Worm (Caenorhabditis elegans): ENCODE measurements around the gene dhs-28.

The dhs-28 gene

ce11 chrX:6806463-6806862, 11.8 kb upstream of the dhs-28 start, which contains the start of gene atg-2:
Gene atg-2, plus strand, starts transcription at chrX:6806763.
- TF ChIP-seq W03F9.2 (tag; optimal IDR thresholded peaks at IDR 0.05) (no peak), dao-5 (tag; optimal IDR thresholded peaks at IDR 0.05) (no peak), him-1 (tag; optimal IDR thresholded peaks at IDR 0.05) (no peak)

ce11 chrX:6807137-6807861, 10.9 kb upstream of the dhs-28 start:
- TF ChIP-seq dao-5 (tag; optimal IDR thresholded peaks at IDR 0.05) (no peak), him-1 (tag; optimal IDR thresholded peaks at IDR 0.05) (no peak), W03F9.2 (tag; optimal IDR thresholded peaks at IDR 0.05) (no peak)

- TF ChIP-seq him-1 (tag; optimal IDR thresholded peaks at IDR 0.05) (no peak), W03F9.2 (tag; optimal IDR thresholded peaks at IDR 0.05) (no peak), dao-5 (tag; optimal IDR thresholded peaks at IDR 0.05) (no peak)
These were observed 10.0 kb upstream of the dhs-28 start for ce11 chrX:6808239-6808638.

- TF ChIP-seq him-1 (tag; optimal IDR thresholded peaks at IDR 0.05) (no peak), W03F9.2 (tag; optimal IDR thresholded peaks at IDR 0.05) (no peak), dao-5 (tag; optimal IDR thresholded peaks at IDR 0.05) (no peak)
These were observed 9.6 kb upstream of the dhs-28 start for ce11 chrX:6808640-6809039.

ce11 chrX:6813025-6813424, 5.2 kb upstream of the dhs-28 start:
- no peak for TF ChIP-seq W03F9.2 (tag; optimal IDR thresholded peaks at IDR 0.05)
- no peak for TF ChIP-seq him-1 (tag; optimal IDR thresholded peaks at IDR 0.05)
- no peak for TF ChIP-seq dao-5 (tag; optimal IDR thresholded peaks at IDR 0.05)

- TF ChIP-seq dao-5 (tag; optimal IDR thresholded peaks at IDR 0.05), result no peak
These were observed 897 bp downstream of the dhs-28 start for ce11 chrX:6819135-6819534.

ce11 chrX:6819633-6820032, 1.4 kb downstream of the dhs-28 start:
- TF ChIP-seq dao-5 (tag; optimal IDR thresholded peaks at IDR 0.05) (no peak), W03F9.2 (tag; optimal IDR thresholded peaks at IDR 0.05) (no peak), him-1 (tag; optimal IDR thresholded peaks at IDR 0.05) (no peak)

ce11 chrX:6822552-6822951, 4.3 kb downstream of the dhs-28 start:
- no peak for TF ChIP-seq him-1 (tag; optimal IDR thresholded peaks at IDR 0.05)
- TF ChIP-seq W03F9.2 (tag; optimal IDR thresholded peaks at IDR 0.05), result no peak
- TF ChIP-seq dao-5 (tag; optimal IDR thresholded peaks at IDR 0.05), result no peak

ce11 chrX:6823218-6823979, 5.2 kb downstream of the dhs-28 start, which contains the start of gene gei-15:
Gene gei-15, minus strand, starts transcription at chrX:6823268.
- no peak for TF ChIP-seq dao-5 (tag; optimal IDR thresholded peaks at IDR 0.05)
- no peak for TF ChIP-seq W03F9.2 (tag; optimal IDR thresholded peaks at IDR 0.05)
- TF ChIP-seq him-1 (tag; optimal IDR thresholded peaks at IDR 0.05), result no peak

ce11 chrX:6825840-6826239, 7.6 kb downstream of the dhs-28 start, which contains the start of gene F41B4.1:
Gene F41B4.1, minus strand, starts transcription at chrX:6825862.
- no peak for TF ChIP-seq W03F9.2 (tag; optimal IDR thresholded peaks at IDR 0.05)
- TF ChIP-seq him-1 (tag; optimal IDR thresholded peaks at IDR 0.05), result no peak
- TF ChIP-seq dao-5 (tag; optimal IDR thresholded peaks at IDR 0.05), result no peak

ce11 chrX:6835166-6835565, 16.9 kb downstream of the dhs-28 start, which contains the start of gene F41B4.2:
Gene F41B4.2, minus strand, starts transcription at chrX:6835266.
- TF ChIP-seq W03F9.2 (tag; optimal IDR thresholded peaks at IDR 0.05) (no peak), him-1 (tag; optimal IDR thresholded peaks at IDR 0.05) (no peak), dao-5 (tag; optimal IDR thresholded peaks at IDR 0.05) (no peak)

- TF ChIP-seq him-1 (tag; optimal IDR thresholded peaks at IDR 0.05) (no peak), dao-5 (tag; optimal IDR thresholded peaks at IDR 0.05) (no peak), W03F9.2 (tag; optimal IDR thresholded peaks at IDR 0.05) (no peak)
These were observed 17.9 kb downstream of the dhs-28 start, which contains the start of gene F41B4.3 for ce11 chrX:6836065-6836527. Gene F41B4.3, minus strand, starts transcription at chrX:6836115.

- TF ChIP-seq dao-5 (tag; optimal IDR thresholded peaks at IDR 0.05) (no peak), W03F9.2 (tag; optimal IDR thresholded peaks at IDR 0.05) (peak; percentile 55), him-1 (tag; optimal IDR thresholded peaks at IDR 0.05) (peak; percentile 22)
These were observed 22.6 kb downstream of the dhs-28 start, which contains the start of the genes glr-6 and asg-2 for ce11 chrX:6840670-6841308. Gene glr-6, minus strand, starts transcription at chrX:6840720. Gene asg-2, plus strand, starts transcription at chrX:6841258.

All from whole organism, L4/young adult.